Fruit fly (Drosophila melanogaster) whole organism, wandering third instar larva: Measurements from ENCODE around the gene Ance-3.

Source experiments
- Abd-B ChIP-seq: fragments of >200 bp; optimal IDR thresholded peaks from 2 replicates; lab custom pipeline; 2017; ENCODE audit warnings: missing biosample characterization, missing genetic modification characterization
- GATAd ChIP-seq: sonication (Bioruptor generic); optimal IDR thresholded peaks from 2 replicates; lab custom pipeline; 2016; ENCODE audit warnings: missing biosample characterization, missing genetic modification characterization
- HLH106 ChIP-seq: fragments of 200-800 bp; optimal IDR thresholded peaks from 3 replicates; lab custom pipeline; 2019; ENCODE audit warnings: missing biosample characterization, mild to moderate bottlenecking, missing genetic modification characterization, moderate library complexity
- Myc ChIP-seq: fragments of >200 bp; optimal IDR thresholded peaks from 2 replicates; lab custom pipeline; 2017
- Rel ChIP-seq, 2 experiments: fragments of 200-800 bp; sonication (Bioruptor generic) in 1 of 2; optimal IDR thresholded peaks; 2 replicates in 1 of 2; 3 replicates in 1 of 2; lab custom pipeline; 2016 to 2019; ENCODE audit warnings: mild to moderate bottlenecking in 2 of 2, missing biosample characterization in 2 of 2, missing genetic modification characterization in 2 of 2, moderate library complexity in 1 of 2
- Sp1 ChIP-seq: fragments of 200-800 bp; sonication (Bioruptor generic); optimal IDR thresholded peaks from 3 replicates; lab custom pipeline; 2019; ENCODE audit warnings: missing biosample characterization, mild to moderate bottlenecking, missing genetic modification characterization, moderate library complexity
- Vsx2 ChIP-seq: fragments of 200-300, 225-300 bp; sonication (Bioruptor generic); optimal IDR thresholded peaks from 2 replicates; lab custom pipeline; 2018; ENCODE audit warnings: missing biosample characterization, missing genetic modification characterization; ENCODE audit not compliant: partially characterized antibody
- brk ChIP-seq: fragments of 200-800 bp; sonication (Bioruptor generic); optimal IDR thresholded peaks from 2 replicates; lab custom pipeline; 2016; ENCODE audit warnings: missing biosample characterization, mild to moderate bottlenecking, missing genetic modification characterization
- dl ChIP-seq, 2 experiments: fragments of 175-275, 200-275 bp in 1 of 2; fragments of 200-275 bp in 1 of 2; sonication (Bioruptor generic); optimal IDR thresholded peaks; lab custom pipeline; 2018; ENCODE audit warnings: mild to moderate bottlenecking in 2 of 2, missing biosample characterization in 2 of 2, missing genetic modification characterization in 2 of 2, moderate library complexity in 2 of 2; ENCODE audit not compliant: partially characterized antibody in 2 of 2, insufficient read depth in 1 of 2
- ey ChIP-seq: fragments of 200-800 bp; sonication (Bioruptor generic); optimal IDR thresholded peaks from 2 replicates; lab custom pipeline; 2016; ENCODE audit warnings: missing biosample characterization, missing genetic modification characterization
- fru ChIP-seq: fragments of 200-800 bp; sonication (Bioruptor generic); optimal IDR thresholded peaks from 3 replicates; lab custom pipeline; 2016; ENCODE audit warnings: missing biosample characterization, mild to moderate bottlenecking, missing genetic modification characterization
- h ChIP-seq: fragments of 200-800 bp; sonication (Bioruptor generic); optimal IDR thresholded peaks from 3 replicates; lab custom pipeline; 2016; ENCODE audit warnings: missing biosample characterization, mild to moderate bottlenecking, missing genetic modification characterization
- lola ChIP-seq: fragments of >200 bp; optimal IDR thresholded peaks from 2 replicates; lab custom pipeline; 2017; ENCODE audit warnings: missing biosample characterization, missing genetic modification characterization

DNA sequence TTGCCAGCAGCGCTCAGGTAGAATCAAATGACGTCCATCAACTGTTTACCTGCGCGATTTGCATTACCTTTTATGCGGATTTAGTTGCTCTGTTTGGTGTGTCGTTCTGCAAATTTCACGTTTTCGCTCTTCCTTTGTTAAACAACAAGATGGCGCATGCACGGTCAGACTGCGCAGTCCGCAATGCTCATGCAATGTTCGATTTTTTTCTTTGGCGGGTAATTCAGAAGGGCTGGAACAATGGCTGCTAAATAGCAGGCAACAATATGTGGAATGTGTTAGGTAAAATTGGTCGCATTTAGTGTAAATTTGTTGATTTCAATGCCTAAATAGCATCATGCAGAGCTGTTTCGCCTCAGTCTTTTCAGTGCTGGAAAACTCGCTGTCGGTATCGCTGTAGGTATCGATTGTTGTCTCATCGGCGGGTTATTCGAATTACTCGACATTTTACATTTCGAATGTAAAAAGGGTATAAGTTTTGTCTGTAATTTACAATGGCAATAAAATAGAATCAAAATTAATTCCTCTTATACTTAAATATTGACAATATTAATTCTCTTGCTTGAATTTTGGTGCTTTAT lies 10.1 kb upstream of the Ance-3 start, which contains the start of gene Smg5:
- TF ChIP-seq dl (GFP tag; optimal IDR thresholded peaks at IDR 0.05; lab: Kevin White, UChicago; ENCODE audit: insufficient read depth in 1 of 2, partially characterized antibody in 2 of 2) (peak; percentile 98 to 99), Abd-B (GFP tag; lab: Kevin White, UChicago) (no peak), lola (no peak), h (GFP tag; lab: Kevin White, UChicago) (peak; percentile 88), Rel (GFP tag; optimal IDR thresholded peaks at IDR 0.05; lab: Kevin White, UChicago) (no peak), Rel (tag; optimal IDR thresholded peaks at IDR 0.05; lab: Kevin White, UChicago) (peak; percentile 23), ey (GFP tag; lab: Kevin White, UChicago) (peak; percentile 85), brk (GFP tag; lab: Kevin White, UChicago) (no peak), Myc (lab: Kevin White, UChicago) (peak; percentile 76), Sp1 (peak; percentile 62), Vsx2 (peak; percentile 100), fru (peak; percentile 84), HLH106 (tag; lab: Kevin White, UChicago) (peak; percentile 78), GATAd (GFP tag; lab: Kevin White, UChicago) (peak; percentile 46)
